Worm (Caenorhabditis elegans) whole organism, late embryonic: ENCODE data around the gene C02F5.10.

Experiments
- F13H6.1 ChIP-seq: sonication (generic microtip); optimal IDR thresholded peaks from 2 replicates; lab custom pipeline; 2016; ENCODE audit warnings: missing genetic modification characterization, missing compliant biosample characterization
- ama-1 ChIP-seq: fragments of 150-350 bp; optimal IDR thresholded peaks from 2 replicates; lab custom pipeline; 2014
- hlh-30 ChIP-seq: sonication (generic microtip); optimal IDR thresholded peaks from 2 replicates; lab custom pipeline; 2017; ENCODE audit warnings: antibody characterized with exemption, missing genetic modification characterization, missing compliant biosample characterization; ENCODE audit not compliant: insufficient read depth
- lim-6 ChIP-seq: sonication (generic microtip); optimal IDR thresholded peaks from 2 replicates; lab custom pipeline; 2016; ENCODE audit warnings: missing genetic modification characterization, missing compliant biosample characterization
- nfya-1 ChIP-seq: sonication (generic microtip); optimal IDR thresholded peaks from 2 replicates; lab custom pipeline; 2017; ENCODE audit warnings: missing genetic modification characterization, mild to moderate bottlenecking, missing compliant biosample characterization, antibody characterized with exemption, moderate library complexity

DNA sequence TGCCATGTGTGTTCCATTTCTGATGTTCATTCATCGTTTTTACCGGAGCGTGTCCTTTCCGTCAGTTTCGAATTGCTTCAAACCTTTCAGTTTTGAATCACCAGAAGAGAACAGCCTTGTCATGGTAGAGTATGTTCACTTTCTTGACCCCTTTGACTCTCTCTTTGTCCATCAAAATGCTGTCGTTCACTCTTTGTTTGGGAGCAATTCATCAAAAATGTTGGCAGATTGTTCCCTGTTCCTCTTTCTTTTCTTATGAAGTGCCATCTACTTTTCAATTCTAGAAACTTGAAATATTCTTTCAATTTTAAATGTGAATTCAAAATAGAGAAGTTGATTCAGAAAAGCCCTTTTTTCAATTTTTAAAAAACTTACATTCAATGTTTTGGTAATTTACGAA, 32.0 kb upstream of the C02F5.10 start:
- TF ChIP-seq hlh-30, result no peak
- no peak for TF ChIP-seq lim-6
- no peak for TF ChIP-seq nfya-1 (tag; lab: Kevin White, UChicago)
- no peak for TF ChIP-seq F13H6.1 (tag; lab: Kevin White, UChicago)
- TF ChIP-seq ama-1 (lab: Kevin White, UChicago), result no peak
